Worm (Caenorhabditis elegans) whole organism, L4/young adult: ENCODE results near the gene ruvb-1.

ENCODE experiments used
- W03F9.2 ChIP-seq: fragments of 150-350 bp; optimal IDR thresholded peaks from 2 replicates; lab custom pipeline; 2014; ENCODE audit warnings: missing biosample characterization, missing genetic modification characterization
- dao-5 ChIP-seq: sonication (generic microtip); optimal IDR thresholded peaks from 2 replicates; lab custom pipeline; 2016; ENCODE audit warnings: missing genotype, missing genetic modification characterization, moderate library complexity, missing compliant biosample characterization
- him-1 ChIP-seq: sonication (generic microtip); optimal IDR thresholded peaks from 2 replicates; lab custom pipeline; 2016; ENCODE audit warnings: missing genotype, missing genetic modification reagents, missing genetic modification characterization, missing compliant biosample characterization

The ruvb-1 gene

DNA sequence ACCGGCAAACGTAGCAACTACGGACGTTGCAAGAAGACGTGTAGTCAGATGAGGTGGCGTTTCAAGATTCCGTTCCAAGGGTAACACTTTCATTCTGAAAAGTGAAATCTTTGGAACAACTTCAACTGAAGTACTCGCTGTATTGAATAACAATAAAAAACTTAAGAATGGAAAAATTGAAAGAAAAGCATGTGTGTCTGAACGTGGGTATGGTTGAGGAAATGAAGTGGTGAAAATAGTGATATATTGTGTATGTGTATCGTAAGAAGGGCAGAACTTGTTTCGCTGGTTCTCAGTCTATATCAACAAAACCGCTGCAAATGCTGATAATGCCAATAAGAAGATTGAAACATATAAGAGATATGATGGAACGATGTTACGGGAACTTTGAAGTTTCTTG, 15.2 kb upstream of the ruvb-1 start, which contains the start of gene K08H10.6:
Gene K08H10.6 (minus strand): TSS at position 101 of the 400 bp plus-strand sequence.
- TF ChIP-seq dao-5 (tag; lab: Kevin White, UChicago): no peak
- TF ChIP-seq him-1 (tag; lab: Kevin White, UChicago): no peak
- no peak for TF ChIP-seq W03F9.2 (tag; lab: Kevin White, UChicago)

DNA sequence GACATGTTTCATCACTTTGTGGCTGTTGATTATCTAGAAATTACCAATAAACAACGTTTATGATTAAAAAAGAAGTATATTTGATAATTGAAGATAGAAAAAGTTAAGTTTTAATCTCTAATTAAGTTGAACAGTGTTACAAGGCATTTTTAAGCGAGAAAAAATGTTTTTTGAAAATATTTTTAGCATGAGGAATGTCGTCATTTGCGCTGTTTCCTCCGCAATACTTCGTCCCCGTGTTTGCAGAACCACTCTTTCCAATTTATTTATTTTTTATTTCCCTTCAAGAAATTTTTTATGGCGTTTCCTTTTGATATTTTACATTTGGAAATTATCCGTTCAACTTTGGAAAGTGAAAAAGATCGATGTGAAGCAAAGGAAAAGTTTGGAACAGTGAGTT, 11.0 kb upstream of the ruvb-1 start, which contains the start of the genes rde-1 and trpp-6:
Gene rde-1 (minus strand): TSS at position 33 of the 400 bp plus-strand sequence.
Gene trpp-6 (plus strand): TSS at position 286 of the 400 bp plus-strand sequence.
- TF ChIP-seq dao-5 (tag; lab: Kevin White, UChicago): no peak
- no peak for TF ChIP-seq W03F9.2 (tag; lab: Kevin White, UChicago)
- TF ChIP-seq him-1 (tag; lab: Kevin White, UChicago): no peak

DNA sequence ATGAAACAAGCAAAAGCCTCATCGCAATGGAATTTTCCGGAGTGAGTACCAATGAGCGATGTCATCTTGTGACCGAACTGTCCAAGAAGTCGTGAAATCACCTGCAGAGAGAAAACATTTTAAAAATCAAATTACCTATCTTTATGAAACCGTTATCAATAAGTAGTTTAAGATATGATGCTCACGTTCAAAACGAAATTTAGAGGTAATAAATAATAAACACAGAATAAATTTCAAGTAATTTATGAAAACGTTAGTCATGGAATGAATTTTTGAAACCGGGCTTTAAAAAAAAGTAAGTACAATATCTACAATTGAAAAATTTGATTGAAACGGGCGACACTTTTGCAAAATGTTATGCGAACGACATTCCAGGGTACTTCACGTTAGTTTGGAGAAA, 7.1 kb upstream of the ruvb-1 start, which contains the start of gene C27H6.8:
Gene C27H6.8 (minus strand): TSS at position 101 of the 400 bp plus-strand sequence.
- no peak for TF ChIP-seq W03F9.2 (tag; lab: Kevin White, UChicago)
- no peak for TF ChIP-seq him-1 (tag; lab: Kevin White, UChicago)
- TF ChIP-seq dao-5 (tag; lab: Kevin White, UChicago): no peak

DNA sequence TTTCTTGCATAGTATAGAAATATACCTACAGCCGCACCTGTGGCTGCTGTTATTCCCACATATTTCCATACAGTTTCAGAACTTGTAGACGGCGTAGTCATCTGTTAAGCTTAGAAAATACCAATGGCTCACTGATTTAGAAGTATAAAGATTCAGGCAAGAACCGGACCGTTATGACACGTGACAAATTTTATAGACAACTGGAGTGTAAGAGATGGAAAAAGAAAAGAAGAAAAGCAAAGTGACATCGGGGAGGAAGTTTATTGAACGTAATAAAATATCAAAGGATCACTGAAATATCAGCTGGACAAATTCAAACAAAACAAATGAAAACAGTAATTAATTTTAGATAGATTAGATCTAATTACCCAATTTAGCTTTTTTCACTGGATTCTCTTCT, 5.6 kb upstream of the ruvb-1 start, which contains the start of gene rmd-2:
Gene rmd-2 (minus strand): TSS at position 101 of the 400 bp plus-strand sequence.
- TF ChIP-seq dao-5 (tag; lab: Kevin White, UChicago): no peak
- no peak for TF ChIP-seq W03F9.2 (tag; lab: Kevin White, UChicago)
- no peak for TF ChIP-seq him-1 (tag; lab: Kevin White, UChicago)

DNA sequence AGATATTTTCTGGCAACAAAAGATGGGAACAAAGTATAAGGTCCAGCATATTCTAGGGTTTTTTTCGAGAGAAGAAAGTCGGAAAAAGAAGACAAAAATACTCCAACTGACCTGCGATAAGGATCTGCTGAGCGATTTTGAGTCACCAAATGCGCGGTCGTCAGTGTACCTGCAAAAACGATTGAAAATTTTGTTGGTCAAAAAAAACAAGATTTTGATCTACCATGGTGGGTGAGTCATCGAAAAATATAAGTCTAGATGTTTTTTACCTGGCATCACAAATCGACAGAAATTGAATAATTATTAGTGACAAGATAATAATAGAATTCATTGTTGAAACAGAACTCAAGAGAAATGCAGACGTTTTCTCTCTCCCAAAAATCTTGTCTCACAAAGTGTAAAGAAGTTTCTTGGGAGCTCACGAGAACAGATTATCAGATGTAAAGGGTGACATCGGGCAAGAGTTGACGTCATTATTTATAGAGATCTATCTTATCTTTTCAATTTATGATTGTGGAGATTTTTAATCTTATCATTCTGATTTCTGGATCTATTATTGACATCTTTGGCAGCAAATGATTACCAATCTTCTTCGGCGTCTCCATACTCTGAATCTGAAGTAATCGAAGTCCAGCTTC, 4.7 kb upstream of the ruvb-1 start:
- TF ChIP-seq dao-5 (tag; lab: Kevin White, UChicago): no peak
- no peak for TF ChIP-seq him-1 (tag; lab: Kevin White, UChicago)
- TF ChIP-seq W03F9.2 (tag; lab: Kevin White, UChicago): no peak

DNA sequence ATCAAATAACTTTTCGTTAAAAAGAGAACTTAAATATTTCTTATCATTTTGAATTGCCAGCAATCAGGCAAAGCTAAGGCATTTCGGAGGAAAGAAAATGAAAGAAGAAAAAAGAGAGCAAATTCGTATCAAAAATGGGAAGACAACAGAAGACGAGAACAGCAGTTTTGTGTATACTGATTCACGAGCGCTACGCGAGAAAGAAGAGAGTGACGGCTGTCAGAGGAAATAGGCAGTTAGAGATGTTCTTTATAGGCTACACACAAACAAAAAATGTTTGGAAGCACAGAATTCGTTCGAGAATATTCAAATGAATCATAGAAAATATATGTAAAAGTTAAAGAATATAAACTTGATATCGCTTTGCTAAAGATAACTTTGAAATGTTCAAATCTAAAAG, 4.2 kb upstream of the ruvb-1 start:
- TF ChIP-seq dao-5 (tag; lab: Kevin White, UChicago): no peak
- no peak for TF ChIP-seq W03F9.2 (tag; lab: Kevin White, UChicago)
- TF ChIP-seq him-1 (tag; lab: Kevin White, UChicago): no peak

DNA sequence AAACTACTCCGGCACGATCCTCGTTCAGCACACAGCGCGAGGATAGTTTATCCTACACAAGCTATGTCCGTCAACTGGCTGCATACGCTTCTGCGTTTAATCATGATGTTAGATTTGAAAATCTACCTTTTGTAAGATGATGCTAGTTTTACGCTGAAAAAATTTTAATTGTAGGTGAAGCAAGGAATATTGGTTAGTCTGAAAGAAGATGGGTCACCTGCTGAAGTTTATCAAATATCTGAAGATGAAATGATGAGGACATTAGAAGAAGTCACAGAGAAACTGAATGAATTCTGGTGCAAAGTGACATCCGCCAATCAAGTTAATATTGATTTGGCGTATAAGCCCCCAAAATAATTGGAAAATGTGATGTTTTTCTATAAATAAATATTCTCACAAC, 2.9 kb upstream of the ruvb-1 start:
- no peak for TF ChIP-seq W03F9.2 (tag; lab: Kevin White, UChicago)
- TF ChIP-seq him-1 (tag; lab: Kevin White, UChicago): no peak
- no peak for TF ChIP-seq dao-5 (tag; lab: Kevin White, UChicago)

DNA sequence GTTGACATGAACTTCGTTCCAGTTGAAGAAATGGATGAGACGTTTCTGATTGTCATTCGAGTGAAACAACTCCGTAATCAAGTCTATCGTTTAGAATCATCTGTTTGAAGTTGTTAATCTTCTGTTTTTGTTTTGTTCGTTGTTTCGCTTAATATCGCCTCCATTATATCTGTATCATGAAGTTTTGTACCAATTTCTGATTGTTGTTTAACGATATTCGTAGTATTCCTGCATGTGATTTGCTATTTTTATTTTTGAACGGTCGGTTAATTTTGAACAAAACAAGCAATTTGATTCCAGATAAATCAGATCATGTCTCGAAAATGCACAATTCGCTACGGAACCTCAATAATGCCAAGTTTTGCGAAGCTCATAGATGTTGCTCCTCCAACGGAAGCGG, 2.0 kb upstream of the ruvb-1 start, which contains the start of gene C27H6.9:
Gene C27H6.9 (plus strand): TSS at position 301 of the 400 bp plus-strand sequence.
- TF ChIP-seq him-1 (tag; lab: Kevin White, UChicago) (no peak), dao-5 (tag; lab: Kevin White, UChicago) (no peak), W03F9.2 (tag; lab: Kevin White, UChicago) (no peak)

DNA sequence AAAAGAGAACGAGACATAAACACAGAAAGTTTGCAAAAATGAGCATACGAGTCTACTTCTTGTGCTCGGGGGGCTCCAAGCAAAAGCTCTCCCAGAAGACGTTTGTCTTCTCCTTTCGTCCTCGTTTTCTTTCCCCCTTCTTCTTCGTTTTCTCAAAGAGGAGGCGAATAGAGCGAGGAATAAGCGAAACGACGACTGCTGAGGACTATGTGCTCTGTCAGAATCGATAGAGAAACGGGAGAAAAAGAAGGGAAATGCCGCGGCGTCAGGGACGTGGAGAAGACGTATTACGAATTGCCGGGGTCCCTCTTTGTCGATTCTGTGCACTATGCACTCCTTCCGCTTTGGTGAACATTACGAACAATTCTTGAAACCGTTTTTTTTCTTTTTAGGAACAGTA, 2.2 kb downstream of the ruvb-1 start:
- TF ChIP-seq him-1 (tag; lab: Kevin White, UChicago): peak; percentile 33
- no peak for TF ChIP-seq W03F9.2 (tag; lab: Kevin White, UChicago)

DNA sequence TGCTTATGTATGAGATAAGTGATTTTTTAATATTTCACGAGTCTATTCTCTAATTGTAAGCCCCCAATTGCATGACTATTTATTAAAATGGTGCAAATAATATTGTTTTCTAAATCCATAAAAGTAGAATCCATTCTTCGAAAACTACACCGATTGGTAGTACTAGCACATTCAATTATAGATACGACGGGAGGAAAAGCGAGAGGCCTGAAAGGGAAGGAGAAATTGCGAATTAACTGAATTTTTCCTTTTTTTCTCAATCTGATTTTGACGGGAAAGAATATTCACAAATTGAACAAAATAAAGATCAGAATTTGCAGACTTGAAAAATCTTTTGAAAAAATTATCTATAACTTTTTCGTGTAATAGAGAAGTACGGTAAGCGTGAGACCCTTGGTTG, 3.4 kb downstream of the ruvb-1 start:
- TF ChIP-seq dao-5 (tag; lab: Kevin White, UChicago) (no peak), him-1 (tag; lab: Kevin White, UChicago) (no peak), W03F9.2 (tag; lab: Kevin White, UChicago) (no peak)

DNA sequence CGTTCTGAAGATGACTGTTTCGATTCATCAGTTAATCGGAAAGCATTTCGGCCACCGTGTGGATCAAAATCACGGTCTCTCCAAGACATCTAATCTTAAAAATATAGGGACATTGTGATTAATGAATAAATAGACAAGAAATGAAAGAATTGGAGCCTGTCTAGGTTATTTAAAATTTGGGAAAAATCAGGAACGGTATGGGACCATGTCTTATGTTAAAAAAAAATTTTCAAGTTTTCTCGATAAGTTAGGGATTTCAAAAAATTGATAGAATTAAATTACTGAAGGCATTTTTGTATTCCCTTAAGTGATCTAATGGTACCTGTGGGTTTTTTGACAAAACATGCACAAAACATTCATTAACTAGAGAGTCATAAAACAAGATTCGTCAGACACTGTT, 4.5 kb downstream of the ruvb-1 start, which contains the start of gene unc-41:
Gene unc-41 (minus strand): TSS at position 101 of the 400 bp plus-strand sequence.
- no peak for TF ChIP-seq W03F9.2 (tag; lab: Kevin White, UChicago)
- no peak for TF ChIP-seq dao-5 (tag; lab: Kevin White, UChicago)
- no peak for TF ChIP-seq him-1 (tag; lab: Kevin White, UChicago)

DNA sequence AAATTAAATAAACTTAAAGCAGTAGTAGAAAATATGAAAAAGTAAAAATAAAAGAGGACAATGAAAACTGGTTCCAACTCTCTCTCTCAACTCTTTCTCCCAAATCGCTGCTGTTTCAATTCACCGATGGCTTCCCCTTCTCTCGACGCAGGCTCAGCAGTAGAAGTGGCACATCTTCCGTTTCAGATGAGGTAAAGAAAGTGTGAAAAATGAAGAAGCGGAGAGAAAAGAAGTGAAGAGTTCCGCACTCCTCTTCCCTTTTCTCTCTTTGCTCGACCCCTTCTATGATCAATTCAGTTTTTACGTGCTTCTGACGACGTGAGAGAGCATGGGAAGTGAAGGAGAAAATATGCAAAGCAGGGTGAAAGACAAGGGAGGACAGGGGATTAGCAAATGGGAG, 6.3 kb downstream of the ruvb-1 start:
- TF ChIP-seq W03F9.2 (tag; lab: Kevin White, UChicago) (no peak), dao-5 (tag; lab: Kevin White, UChicago) (no peak), him-1 (tag; lab: Kevin White, UChicago) (peak; percentile 54)

DNA sequence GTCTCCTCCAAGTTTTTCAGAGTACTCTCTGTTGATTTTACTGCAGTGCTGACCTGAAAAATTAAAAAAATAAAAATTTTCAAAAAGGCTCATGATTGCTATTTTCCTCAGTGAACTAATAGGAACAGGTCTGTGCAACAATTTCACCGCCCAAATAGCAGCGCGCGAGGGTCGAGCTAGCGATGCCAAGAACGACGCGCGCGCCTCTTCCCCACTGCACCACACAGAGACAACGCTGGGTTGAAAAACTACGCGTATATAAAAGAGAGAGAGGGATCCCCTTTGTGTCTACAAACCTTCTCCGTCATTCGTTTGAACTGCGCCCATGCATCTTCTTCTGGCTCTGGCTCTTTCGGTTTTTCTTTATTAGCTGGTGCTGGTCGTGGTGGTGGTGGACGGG, 10.5 kb downstream of the ruvb-1 start:
- TF ChIP-seq him-1 (tag; lab: Kevin White, UChicago): peak; percentile 94
- no peak for TF ChIP-seq W03F9.2 (tag; lab: Kevin White, UChicago)
- peak; percentile 70 for TF ChIP-seq dao-5 (tag; lab: Kevin White, UChicago)

DNA sequence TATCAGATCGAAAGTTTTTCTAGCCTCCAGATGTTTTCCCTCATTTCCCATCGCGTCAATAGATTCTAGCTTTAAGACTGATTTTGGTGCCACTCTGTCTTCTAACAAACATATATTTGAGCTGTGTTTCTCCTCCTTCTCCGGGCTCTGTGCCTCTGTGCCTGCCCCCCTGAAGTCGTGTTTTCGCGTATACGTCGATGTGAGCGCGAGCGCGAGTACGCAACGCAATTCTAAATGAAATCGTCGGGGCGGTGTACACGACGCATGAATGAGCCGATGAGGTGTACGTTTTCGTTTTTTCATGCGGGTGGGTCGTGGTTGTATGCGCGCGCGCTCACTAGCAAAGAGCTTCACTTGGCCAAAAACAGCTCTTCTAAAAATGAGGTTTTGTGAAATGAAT, 14.7 kb downstream of the ruvb-1 start:
- TF ChIP-seq him-1 (tag; lab: Kevin White, UChicago): peak; percentile 24
- no peak for TF ChIP-seq W03F9.2 (tag; lab: Kevin White, UChicago)
- TF ChIP-seq dao-5 (tag; lab: Kevin White, UChicago): no peak
